Worm (Caenorhabditis elegans) whole organism, early embryonic: Measurements from ENCODE around the gene Y47D7A.11.

Experiments used
- ama-1 ChIP-seq: fragments of 150-350 bp; optimal IDR thresholded peaks from 2 replicates; lab custom pipeline; 2014
- hmg-4 ChIP-seq: fragments of 200-800 bp; sonication (Bioruptor generic); optimal IDR thresholded peaks from 2 replicates; lab custom pipeline; 2018; ENCODE audit warnings: mild to moderate bottlenecking, missing genetic modification characterization, missing compliant biosample characterization
- hnd-1 ChIP-seq: sonication (generic microtip); optimal IDR thresholded peaks from 2 replicates; lab custom pipeline; 2016; ENCODE audit warnings: missing genetic modification characterization, missing compliant biosample characterization
- scrt-1 ChIP-seq: fragments of 200-800 bp; sonication (Bioruptor generic); IDR thresholded peaks from 2 replicates; pipeline ENCODE4 v1.3.6; 2022; ENCODE audit warnings: missing genetic modification characterization, missing compliant biosample characterization
- sea-1 ChIP-seq: fragments of 200-800 bp; sonication (Bioruptor generic); conservative IDR thresholded peaks from 2 replicates; pipeline ENCODE4 v1.3.6; 2022; ENCODE audit warnings: missing genetic modification characterization, missing compliant biosample characterization
- tbx-11 ChIP-seq: fragments of 200-800 bp; sonication (Bioruptor generic); IDR thresholded peaks from 2 replicates; pipeline ENCODE4 v1.3.6; 2022; ENCODE audit warnings: missing genetic modification characterization, missing compliant biosample characterization
- tbx-37 ChIP-seq: fragments of 200-800 bp; sonication (Bioruptor generic); conservative IDR thresholded peaks from 2 replicates; pipeline ENCODE4 v1.3.6; 2022; ENCODE audit warnings: missing genetic modification reagents, missing genetic modification characterization, missing compliant biosample characterization
- tra-4 ChIP-seq: sonication (generic microtip); optimal IDR thresholded peaks from 2 replicates; lab custom pipeline; 2017; ENCODE audit warnings: missing genetic modification characterization, missing compliant biosample characterization

- TF ChIP-seq tbx-37 (GFP tag; lab: Robert Waterston, UW) (no peak), sea-1 (GFP tag; lab: Robert Waterston, UW) (no peak), hnd-1 (no peak), scrt-1 (GFP tag; lab: Robert Waterston, UW) (no peak), tra-4 (no peak), ama-1 (no peak), tbx-11 (GFP tag; lab: Robert Waterston, UW) (no peak), hmg-4 (GFP tag; lab: Kevin White, UChicago) (no peak)
Observed at ce11 chrV:4422127-4422526, 6.0 kb downstream of the Y47D7A.11 start, which contains the start of gene skr-7.
